Worm (Caenorhabditis elegans) whole organism, L2 larva: ENCODE data around the gene F43C11.3.

ENCODE experiments used
- R02D3.7 ChIP-seq: fragments of 150-350 bp; optimal IDR thresholded peaks from 2 replicates; lab custom pipeline; 2014; ENCODE audit warnings: missing biosample characterization, missing genetic modification characterization
- ZK546.5 ChIP-seq: sonication (generic microtip); optimal IDR thresholded peaks from 2 replicates; lab custom pipeline; 2017; ENCODE audit warnings: missing biosample characterization, missing genetic modification characterization
- ama-1 ChIP-seq: fragments of 150-350 bp; optimal IDR thresholded peaks from 2 replicates; lab custom pipeline; 2018; ENCODE audit warnings: inconsistent platforms
- blmp-1 ChIP-seq: sonication (generic microtip); optimal IDR thresholded peaks from 2 replicates; lab custom pipeline; 2017; ENCODE audit warnings: missing genetic modification characterization, mild to moderate bottlenecking, missing compliant biosample characterization, antibody characterized with exemption, moderate library complexity; ENCODE audit not compliant: insufficient read depth
- crh-2 ChIP-seq: sonication (generic microtip); optimal IDR thresholded peaks from 2 replicates; lab custom pipeline; 2017; ENCODE audit warnings: missing biosample characterization, missing genetic modification characterization
- egl-27 ChIP-seq: sonication (generic microtip); optimal IDR thresholded peaks from 3 replicates; lab custom pipeline; 2017; ENCODE audit warnings: missing biosample characterization, missing genetic modification reagents, missing genetic modification characterization
- elt-1 ChIP-seq: fragments of 150-350 bp; optimal IDR thresholded peaks from 2 replicates; lab custom pipeline; 2014; ENCODE audit warnings: missing biosample characterization, missing genetic modification characterization
- gmeb-1 ChIP-seq: fragments of 150-350 bp; optimal IDR thresholded peaks from 2 replicates; lab custom pipeline; 2014; ENCODE audit warnings: missing biosample characterization, missing genetic modification characterization
- lin-39 ChIP-seq: fragments of 150-350 bp; optimal IDR thresholded peaks from 2 replicates; lab custom pipeline; 2014; ENCODE audit warnings: missing biosample characterization, missing genetic modification reagents, missing genetic modification characterization
- mab-5 ChIP-seq: fragments of 150-350 bp; optimal IDR thresholded peaks from 2 replicates; lab custom pipeline; 2014; ENCODE audit warnings: missing biosample characterization, missing genetic modification characterization
- nhr-12 ChIP-seq: fragments of 150-350 bp; optimal IDR thresholded peaks from 2 replicates; lab custom pipeline; 2014; ENCODE audit warnings: missing biosample characterization, missing genetic modification characterization
- nhr-129 ChIP-seq: fragments of 150-350 bp; optimal IDR thresholded peaks from 2 replicates; lab custom pipeline; 2014; ENCODE audit warnings: missing biosample characterization, missing genetic modification characterization
- nhr-21 ChIP-seq: fragments of 150-350 bp; optimal IDR thresholded peaks from 2 replicates; lab custom pipeline; 2014; ENCODE audit warnings: missing biosample characterization, missing genetic modification characterization
- nhr-25 ChIP-seq: fragments of 150-350 bp; sonication (generic microtip); optimal IDR thresholded peaks from 3 replicates; lab custom pipeline; 2014; ENCODE audit warnings: missing biosample characterization, missing genetic modification characterization
- nhr-6 ChIP-seq: fragments of 150-350 bp; optimal IDR thresholded peaks from 2 replicates; lab custom pipeline; 2014; ENCODE audit warnings: missing biosample characterization, missing genetic modification characterization
- nhr-77 ChIP-seq: fragments of 150-350 bp; optimal IDR thresholded peaks from 2 replicates; lab custom pipeline; 2014; ENCODE audit warnings: missing biosample characterization, missing genetic modification characterization
- peb-1 ChIP-seq: fragments of 150-350 bp; optimal IDR thresholded peaks from 2 replicates; lab custom pipeline; 2014; ENCODE audit warnings: missing biosample characterization, missing genetic modification characterization
- sma-3 ChIP-seq: sonication (generic microtip); optimal IDR thresholded peaks from 2 replicates; lab custom pipeline; 2016; ENCODE audit warnings: missing genetic modification reagents, missing genetic modification characterization, missing compliant biosample characterization
- sma-9 ChIP-seq, 2 experiments: fragments of 150-350 bp in 1 of 2; sonication (generic microtip) in 1 of 2; optimal IDR thresholded peaks; 2 replicates each; lab custom pipeline; 2014 to 2016; ENCODE audit warnings: missing genetic modification characterization in 2 of 2, mild to moderate bottlenecking in 1 of 2, missing biosample characterization in 1 of 2, missing compliant biosample characterization in 1 of 2, missing genetic modification reagents in 1 of 2, moderate library complexity in 1 of 2
- unc-39 ChIP-seq: fragments of 150-350 bp; optimal IDR thresholded peaks from 2 replicates; lab custom pipeline; 2014; ENCODE audit warnings: missing biosample characterization, missing genetic modification characterization
- unc-62 ChIP-seq: fragments of 150-350 bp; optimal IDR thresholded peaks from 2 replicates; lab custom pipeline; 2014; ENCODE audit warnings: missing biosample characterization, missing genetic modification reagents, missing genetic modification characterization
- zag-1 ChIP-seq: fragments of 150-350 bp; optimal IDR thresholded peaks from 2 replicates; lab custom pipeline; 2014; ENCODE audit warnings: missing biosample characterization, missing genetic modification characterization
- ztf-4 ChIP-seq: fragments of 150-350 bp; optimal IDR thresholded peaks from 2 replicates; lab custom pipeline; 2014; ENCODE audit warnings: missing biosample characterization, missing genetic modification characterization

Gene F43C11.3

ce11 chrII:2395864-2396263, 42.8 kb downstream of the F43C11.3 start, which contains the start of gene F16G10.13:
TSS of gene F16G10.13 (minus strand) at chrII:2395964.
- TF ChIP-seq nhr-129, result no peak
- no peak for TF ChIP-seq mab-5
- TF ChIP-seq blmp-1, result no peak
- TF ChIP-seq egl-27 (tag; lab: Kevin White, UChicago), result no peak
- no peak for TF ChIP-seq ama-1 (lab: Kevin White, UChicago)
- TF ChIP-seq nhr-25 (tag; lab: Kevin White, UChicago), result no peak
- TF ChIP-seq lin-39 (tag; lab: Kevin White, UChicago), result no peak
- no peak for TF ChIP-seq ztf-4 (tag; lab: Kevin White, UChicago)
- TF ChIP-seq R02D3.7 (tag; lab: Kevin White, UChicago), result no peak
- no peak for TF ChIP-seq sma-9 (GFP tag; optimal IDR thresholded peaks at IDR 0.05; lab: Kevin White, UChicago)
- no peak for TF ChIP-seq sma-9 (tag; optimal IDR thresholded peaks at IDR 0.05; lab: Kevin White, UChicago)
- TF ChIP-seq ZK546.5, result no peak

DNA sequence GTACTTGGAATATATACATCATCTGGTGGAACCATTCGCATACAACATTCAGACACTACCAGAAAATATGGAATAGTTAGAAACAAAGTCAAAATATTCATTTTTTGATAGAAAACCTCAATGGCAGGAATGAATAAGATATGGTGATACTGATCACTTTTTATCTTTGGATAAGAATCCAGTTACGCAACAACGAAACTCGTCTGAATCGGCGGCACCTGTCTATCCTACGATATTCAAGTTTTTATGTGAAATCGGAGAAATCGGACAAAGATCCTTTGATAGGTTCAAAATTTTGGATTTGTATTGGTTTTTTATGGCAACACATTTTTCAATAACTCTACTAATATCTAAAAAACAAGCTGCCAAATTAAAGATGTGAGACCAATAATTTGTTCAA, 45.8 kb downstream of the F43C11.3 start, which contains the start of gene F16G10.14:
TSS of gene F16G10.14 (minus strand) at position 101 of the 400 bp plus-strand sequence.
- TF ChIP-seq peb-1 (tag; lab: Kevin White, UChicago) (no peak), nhr-12 (tag; lab: Kevin White, UChicago) (no peak), sma-3 (no peak), crh-2 (no peak), gmeb-1 (tag; lab: Kevin White, UChicago) (no peak), nhr-77 (tag; lab: Kevin White, UChicago) (no peak), lin-39 (tag; lab: Kevin White, UChicago) (no peak), zag-1 (no peak), unc-39 (tag; lab: Kevin White, UChicago) (no peak), elt-1 (no peak), ZK546.5 (no peak), ztf-4 (tag; lab: Kevin White, UChicago) (no peak), sma-9 (GFP tag; optimal IDR thresholded peaks at IDR 0.05; lab: Kevin White, UChicago) (no peak), sma-9 (tag; optimal IDR thresholded peaks at IDR 0.05; lab: Kevin White, UChicago) (no peak), nhr-21 (tag; lab: Kevin White, UChicago) (no peak)

DNA sequence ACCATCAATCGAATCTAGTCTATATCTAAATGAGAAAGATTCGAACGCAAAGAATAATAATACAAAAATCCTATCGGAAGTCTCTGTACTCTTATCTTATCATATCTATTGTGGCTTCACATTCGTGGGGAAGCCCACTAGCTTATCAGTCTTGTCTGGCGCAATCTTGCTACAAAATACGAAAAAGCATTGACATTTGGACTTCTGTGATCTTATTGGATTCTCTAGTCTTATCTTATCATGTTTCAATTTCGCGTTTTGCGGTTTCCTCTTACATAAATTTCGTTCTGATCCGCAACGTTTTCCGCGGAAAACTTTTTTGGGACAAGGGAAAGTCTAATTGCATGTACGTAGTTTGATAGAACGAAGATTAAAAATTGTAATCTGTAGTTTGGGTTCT, 46.7 kb downstream of the F43C11.3 start:
- TF ChIP-seq unc-62 (GFP tag; lab: Kevin White, UChicago), result no peak
- peak; percentile 77 for TF ChIP-seq nhr-21 (tag; lab: Kevin White, UChicago)
- TF ChIP-seq ztf-4 (tag; lab: Kevin White, UChicago), result no peak
- no peak for TF ChIP-seq egl-27 (tag; lab: Kevin White, UChicago)
- no peak for TF ChIP-seq nhr-129
- TF ChIP-seq nhr-6 (tag; lab: Kevin White, UChicago), result no peak
